Worm (Caenorhabditis elegans): ENCODE results near the gene wdfy-3.

- TF ChIP-seq ama-1 (optimal IDR thresholded peaks at IDR 0.05), result no peak
- TF ChIP-seq R02D3.7 (tag; optimal IDR thresholded peaks at IDR 0.05), result no peak
- TF ChIP-seq unc-39 (tag; optimal IDR thresholded peaks at IDR 0.05), result no peak
- TF ChIP-seq nhr-6 (tag; optimal IDR thresholded peaks at IDR 0.05), result no peak
Measured at ce11 chrIV:12630922-12631321, 22.3 kb upstream of the wdfy-3 start, which contains the start of gene ark-1.
